Worm (Caenorhabditis elegans) whole organism, L1 larva: ENCODE results near the gene Y54F10AM.6.

ENCODE experiments used
- Y116A8C.19 ChIP-seq: sonication (generic microtip); optimal IDR thresholded peaks from 2 replicates; lab custom pipeline; 2016; ENCODE audit warnings: missing compliant biosample characterization, missing genetic modification characterization, borderline replicate concordance
- alr-1 ChIP-seq: fragments of 200-800 bp; sonication (Bioruptor generic); optimal IDR thresholded peaks from 2 replicates; lab custom pipeline; 2018; ENCODE audit warnings: borderline replicate concordance, mild to moderate bottlenecking, missing genetic modification characterization, missing compliant biosample characterization
- ama-1 ChIP-seq: fragments of 150-350 bp; optimal IDR thresholded peaks from 2 replicates; lab custom pipeline; 2014
- blmp-1 ChIP-seq: fragments of 150-350 bp; optimal IDR thresholded peaks from 2 replicates; lab custom pipeline; 2014; ENCODE audit warnings: missing biosample characterization, missing genetic modification characterization
- ceh-8 ChIP-seq: fragments of 200-800 bp; sonication (Bioruptor generic); optimal IDR thresholded peaks from 2 replicates; lab custom pipeline; 2018; ENCODE audit warnings: mild to moderate bottlenecking, missing genetic modification characterization, moderate library complexity, missing compliant biosample characterization
- ces-1 ChIP-seq: fragments of 150-350 bp; optimal IDR thresholded peaks from 2 replicates; lab custom pipeline; 2014; ENCODE audit warnings: missing biosample characterization, missing genetic modification reagents, missing genetic modification characterization
- efl-1 ChIP-seq, 4 experiments: fragments of 150-350 bp; optimal IDR thresholded peaks in 3 of 4; peaks in 1 of 4; 1 replicate in 1 of 4; 2 replicates in 3 of 4; lab custom pipeline; 2014; ENCODE audit warnings: missing biosample characterization in 2 of 4, missing genetic modification characterization in 2 of 4, missing genetic modification reagents in 2 of 4
- efl-3 ChIP-seq: fragments of 200-800 bp; sonication (Bioruptor generic); optimal IDR thresholded peaks from 2 replicates; lab custom pipeline; 2018; ENCODE audit warnings: mild to moderate bottlenecking, missing genetic modification characterization, missing compliant biosample characterization
- egl-27 ChIP-seq, 2 experiments: fragments of 150-350 bp in 1 of 2; sonication (generic microtip); optimal IDR thresholded peaks; 3 replicates each; lab custom pipeline; 2017 to 2018; ENCODE audit warnings: missing biosample characterization in 2 of 2, missing genetic modification characterization in 2 of 2, missing genetic modification reagents in 2 of 2
- elt-2 ChIP-seq: sonication (generic microtip); optimal IDR thresholded peaks from 2 replicates; lab custom pipeline; 2016; ENCODE audit warnings: missing genetic modification characterization, mild to moderate bottlenecking, inconsistent platforms, missing compliant biosample characterization, missing genetic modification reagents
- fkh-10 ChIP-seq: sonication (generic microtip); optimal IDR thresholded peaks from 2 replicates; lab custom pipeline; 2017; ENCODE audit warnings: missing biosample characterization, missing genetic modification reagents, missing genetic modification characterization
- fkh-4 ChIP-seq: sonication (generic microtip); optimal IDR thresholded peaks from 2 replicates; lab custom pipeline; 2016; ENCODE audit warnings: missing compliant biosample characterization, missing genetic modification characterization, borderline replicate concordance
- fkh-8 ChIP-seq: sonication (generic microtip); optimal IDR thresholded peaks from 2 replicates; lab custom pipeline; 2016; ENCODE audit warnings: mild to moderate bottlenecking, missing genetic modification characterization, missing compliant biosample characterization
- fos-1 ChIP-seq: fragments of 150-350 bp; optimal IDR thresholded peaks from 2 replicates; lab custom pipeline; 2014; ENCODE audit warnings: missing biosample characterization, missing genetic modification characterization
- hlh-4 ChIP-seq: sonication (generic microtip); optimal IDR thresholded peaks from 2 replicates; lab custom pipeline; 2016; ENCODE audit warnings: mild to moderate bottlenecking, missing genetic modification characterization, missing compliant biosample characterization
- hpl-2 ChIP-seq: fragments of 150-350 bp; optimal IDR thresholded peaks from 2 replicates; lab custom pipeline; 2014; ENCODE audit warnings: missing biosample characterization, missing genetic modification reagents, missing genetic modification characterization
- irx-1 ChIP-seq: sonication (generic microtip); optimal IDR thresholded peaks from 2 replicates; lab custom pipeline; 2016; ENCODE audit warnings: missing genetic modification characterization, missing compliant biosample characterization
- isw-1 ChIP-seq: fragments of 200-800 bp; sonication (Bioruptor generic); IDR thresholded peaks from 2 replicates; pipeline ENCODE4 v1.3.6; 2022; ENCODE audit warnings: missing genetic modification characterization, missing compliant biosample characterization
- jun-1 ChIP-seq: fragments of 150-350 bp; optimal IDR thresholded peaks from 2 replicates; lab custom pipeline; 2014; ENCODE audit warnings: missing biosample characterization, missing genetic modification reagents, missing genetic modification characterization
- lin-13 ChIP-seq: fragments of 150-350 bp; optimal IDR thresholded peaks from 2 replicates; lab custom pipeline; 2014; ENCODE audit warnings: missing biosample characterization, missing genetic modification reagents, missing genetic modification characterization
- lin-14 ChIP-seq: fragments of 200-800 bp; sonication (Bioruptor generic); optimal IDR thresholded peaks from 2 replicates; lab custom pipeline; 2018; ENCODE audit warnings: mild to moderate bottlenecking, missing genetic modification characterization, moderate library complexity, missing compliant biosample characterization
- lin-15B ChIP-seq: fragments of 150-350 bp; sonication (generic microtip); optimal IDR thresholded peaks from 3 replicates; lab custom pipeline; 2014; ENCODE audit warnings: missing biosample characterization, missing genetic modification characterization
- lsy-2 ChIP-seq, 2 experiments: fragments of 150-350 bp; optimal IDR thresholded peaks; 2 replicates each; lab custom pipeline; 2014; ENCODE audit warnings: missing biosample characterization in 2 of 2, missing genetic modification characterization in 2 of 2
- mab-9 ChIP-seq: fragments of 200-800 bp; sonication (Bioruptor generic); IDR thresholded peaks from 2 replicates; pipeline ENCODE4 v1.3.6; 2022; ENCODE audit warnings: missing genetic modification reagents, missing genetic modification characterization, missing compliant biosample characterization
- mdl-1 ChIP-seq, 2 experiments: fragments of 150-350 bp; optimal IDR thresholded peaks; 2 replicates each; lab custom pipeline; 2014 to 2017; ENCODE audit warnings: missing biosample characterization in 2 of 2, missing genetic modification characterization in 2 of 2, inconsistent platforms in 1 of 2
- mep-1 ChIP-seq: fragments of 150-350 bp; optimal IDR thresholded peaks from 2 replicates; lab custom pipeline; 2014; ENCODE audit warnings: missing biosample characterization, missing genetic modification characterization
- nhr-12 ChIP-seq: sonication (generic microtip); optimal IDR thresholded peaks from 2 replicates; lab custom pipeline; 2017; ENCODE audit warnings: missing biosample characterization, missing genetic modification characterization
- nhr-19 ChIP-seq: fragments of 200-800 bp; sonication (Bioruptor generic); conservative IDR thresholded peaks from 2 replicates; pipeline ENCODE4 v1.3.6; 2022; ENCODE audit warnings: missing genetic modification characterization, missing compliant biosample characterization
- nhr-20 ChIP-seq: sonication (generic microtip); optimal IDR thresholded peaks from 2 replicates; lab custom pipeline; 2016; ENCODE audit warnings: mild to moderate bottlenecking, missing genetic modification characterization, missing compliant biosample characterization
- nhr-28 ChIP-seq: fragments of 150-350 bp; optimal IDR thresholded peaks from 2 replicates; lab custom pipeline; 2014; ENCODE audit warnings: missing biosample characterization, missing genetic modification characterization
- nhr-71 ChIP-seq: sonication (generic microtip); optimal IDR thresholded peaks from 2 replicates; lab custom pipeline; 2016; ENCODE audit warnings: mild to moderate bottlenecking, missing genetic modification characterization, moderate library complexity, missing compliant biosample characterization
- nhr-77 ChIP-seq: fragments of 150-350 bp; optimal IDR thresholded peaks from 2 replicates; lab custom pipeline; 2014; ENCODE audit warnings: missing biosample characterization, missing genetic modification characterization
- nhr-84 ChIP-seq: sonication (generic microtip); optimal IDR thresholded peaks from 2 replicates; lab custom pipeline; 2017; ENCODE audit warnings: missing biosample characterization, missing genetic modification characterization
- pqm-1 ChIP-seq: sonication (generic microtip); optimal IDR thresholded peaks from 3 replicates; lab custom pipeline; 2017; ENCODE audit warnings: missing biosample characterization, missing genetic modification characterization
- rnt-1 ChIP-seq: sonication (generic microtip); optimal IDR thresholded peaks from 2 replicates; lab custom pipeline; 2016; ENCODE audit warnings: mild to moderate bottlenecking, missing genetic modification characterization, moderate library complexity, missing compliant biosample characterization
- snpc-4 ChIP-seq: fragments of 150-350 bp; optimal IDR thresholded peaks from 2 replicates; lab custom pipeline; 2014; ENCODE audit warnings: missing biosample characterization, missing genetic modification characterization
- snu-23 ChIP-seq: sonication (generic microtip); optimal IDR thresholded peaks from 2 replicates; lab custom pipeline; 2016; ENCODE audit warnings: missing genetic modification characterization, missing compliant biosample characterization
- swsn-7 ChIP-seq: sonication (generic microtip); optimal IDR thresholded peaks from 2 replicates; lab custom pipeline; 2016; ENCODE audit warnings: missing genetic modification characterization, missing compliant biosample characterization
- tbx-2 ChIP-seq: sonication (generic microtip); optimal IDR thresholded peaks from 2 replicates; lab custom pipeline; 2016; ENCODE audit warnings: missing genetic modification characterization, missing compliant biosample characterization
- tlp-1 ChIP-seq: fragments of 150-350 bp; optimal IDR thresholded peaks from 2 replicates; lab custom pipeline; 2014; ENCODE audit warnings: missing biosample characterization, missing genetic modification characterization
- unc-130 ChIP-seq: fragments of 150-350 bp; optimal IDR thresholded peaks from 2 replicates; lab custom pipeline; 2017; ENCODE audit warnings: missing biosample characterization, missing genetic modification characterization, inconsistent platforms
- unc-30 ChIP-seq: sonication (generic microtip); optimal IDR thresholded peaks from 2 replicates; lab custom pipeline; 2017; ENCODE audit warnings: missing biosample characterization, missing genetic modification characterization
- unc-86 ChIP-seq: sonication (generic microtip); optimal IDR thresholded peaks from 2 replicates; lab custom pipeline; 2016; ENCODE audit warnings: missing genetic modification characterization, missing compliant biosample characterization
- vab-15 ChIP-seq: sonication (generic microtip); optimal IDR thresholded peaks from 2 replicates; lab custom pipeline; 2017; ENCODE audit warnings: missing genotype, mild to moderate bottlenecking, missing genetic modification characterization, missing compliant biosample characterization
- xbp-1 ChIP-seq: sonication (generic microtip); optimal IDR thresholded peaks from 2 replicates; lab custom pipeline; 2016; ENCODE audit warnings: missing genetic modification characterization, missing compliant biosample characterization
- zag-1 ChIP-seq: fragments of 150-350 bp; optimal IDR thresholded peaks from 2 replicates; lab custom pipeline; 2014; ENCODE audit warnings: missing biosample characterization, missing genetic modification characterization
- ztf-4 ChIP-seq: fragments of 150-350 bp; optimal IDR thresholded peaks from 2 replicates; lab custom pipeline; 2014; ENCODE audit warnings: missing biosample characterization, missing genetic modification characterization

Y54F10AM.6 gene

ce11 chrIII:2506463-2506862, 2.2 kb upstream of the Y54F10AM.6 start:
- TF ChIP-seq efl-1 (optimal IDR thresholded peaks at IDR 0.05; lab: Kevin White, UChicago) (no peak), efl-1 (GFP tag; optimal IDR thresholded peaks at IDR 0.05 in 1 of 2; lab: Kevin White, UChicago) (peak in 1 of 2 experiments; percentile 12), mep-1 (tag; lab: Kevin White, UChicago) (no peak), ztf-4 (tag; lab: Kevin White, UChicago) (no peak)

ce11 chrIII:2507938-2508337, 680 bp upstream of the Y54F10AM.6 start, which contains the start of gene Y54F10AM.8:
Y54F10AM.8 (minus strand) TSS chrIII:2507972.
- TF ChIP-seq alr-1 (tag; lab: Kevin White, UChicago) = no peak
- TF ChIP-seq elt-2 (tag; lab: Kevin White, UChicago) = peak; percentile 83
- no peak for TF ChIP-seq snpc-4 (tag; lab: Kevin White, UChicago)
- peak; percentile 93 for TF ChIP-seq pqm-1 (tag; lab: Kevin White, UChicago)
- TF ChIP-seq zag-1 (tag; lab: Kevin White, UChicago) = no peak
- no peak for TF ChIP-seq efl-3 (GFP tag; lab: Kevin White, UChicago)
- no peak for TF ChIP-seq nhr-28 (tag; lab: Kevin White, UChicago)
- no peak for TF ChIP-seq lsy-2 (tag; optimal IDR thresholded peaks at IDR 0.05; lab: Kevin White, UChicago)
- no peak for TF ChIP-seq egl-27 (tag; optimal IDR thresholded peaks at IDR 0.05; lab: Kevin White, UChicago)
- TF ChIP-seq fkh-10 (GFP tag; lab: Kevin White, UChicago) = no peak
- TF ChIP-seq nhr-19 (GFP tag; lab: Robert Waterston, UW) = no peak
- TF ChIP-seq unc-130 (tag; lab: Kevin White, UChicago) = no peak
- no peak for TF ChIP-seq unc-30 (tag; lab: Kevin White, UChicago)
- peak; percentile 73 for TF ChIP-seq tlp-1 (tag; lab: Kevin White, UChicago)
- no peak for TF ChIP-seq rnt-1

- TF ChIP-seq nhr-12 (tag; lab: Kevin White, UChicago) (no peak), zag-1 (tag; lab: Kevin White, UChicago) (no peak), lin-15B (tag; lab: Kevin White, UChicago) (no peak), hpl-2 (GFP tag; lab: Kevin White, UChicago) (no peak), snu-23 (GFP tag; lab: Kevin White, UChicago) (no peak), lin-14 (GFP tag; lab: Kevin White, UChicago) (no peak), ama-1 (lab: Kevin White, UChicago) (no peak), Y116A8C.19 (tag; lab: Kevin White, UChicago) (no peak), nhr-77 (no peak), nhr-84 (tag; lab: Kevin White, UChicago) (no peak), unc-30 (tag; lab: Kevin White, UChicago) (no peak), unc-86 (no peak), hlh-4 (tag; lab: Kevin White, UChicago) (no peak), efl-3 (GFP tag; lab: Kevin White, UChicago) (no peak), mep-1 (tag; lab: Kevin White, UChicago) (no peak), ces-1 (GFP tag; lab: Kevin White, UChicago) (no peak), blmp-1 (tag; lab: Kevin White, UChicago) (no peak), vab-15 (tag; lab: Kevin White, UChicago) (no peak), egl-27 (tag; optimal IDR thresholded peaks at IDR 0.05; lab: Kevin White, UChicago) (no peak)
These were observed 6.8 kb downstream of the Y54F10AM.6 start for ce11 chrIII:2515461-2515860.

ce11 chrIII:2528621-2529113, 20.0 kb downstream of the Y54F10AM.6 start, which contains the start of the genes Y54F10AM.15, rbc-2 and ndua-8:
Y54F10AM.15 (minus strand) TSS chrIII:2528679.
rbc-2 (minus strand) TSS chrIII:2528689.
ndua-8 (plus strand) TSS chrIII:2529063.
- TF ChIP-seq mdl-1 (tag; optimal IDR thresholded peaks at IDR 0.05; lab: Kevin White, UChicago) (peak in 1 of 2 experiments; percentile 76), tbx-2 (tag; lab: Kevin White, UChicago) (peak; percentile 93), ama-1 (lab: Kevin White, UChicago) (no peak), swsn-7 (peak; percentile 92), fkh-8 (tag; lab: Kevin White, UChicago) (peak; percentile 96), nhr-20 (tag; lab: Kevin White, UChicago) (peak; percentile 90), fkh-4 (tag; lab: Kevin White, UChicago) (peak; percentile 49), irx-1 (tag; lab: Kevin White, UChicago) (peak; percentile 87), lin-15B (tag; lab: Kevin White, UChicago) (peak; percentile 89), jun-1 (tag; lab: Kevin White, UChicago) (peak; percentile 85), hlh-4 (tag; lab: Kevin White, UChicago) (no peak), fos-1 (tag; lab: Kevin White, UChicago) (peak; percentile 78), isw-1 (GFP tag; lab: Robert Waterston, UW) (peak; percentile 97), mab-9 (GFP tag; lab: Robert Waterston, UW) (peak; percentile 74), xbp-1 (tag; lab: Kevin White, UChicago) (peak; percentile 93), ceh-8 (GFP tag; lab: Kevin White, UChicago) (peak; percentile 52), lin-13 (GFP tag; lab: Kevin White, UChicago) (peak; percentile 94), vab-15 (tag; lab: Kevin White, UChicago) (peak; percentile 36), nhr-71 (tag; lab: Kevin White, UChicago) (peak; percentile 96), rnt-1 (no peak)
